Fruit fly (Drosophila melanogaster): ENCODE results near the gene sas.

Gene sas

dm6 chr3R:7144245-7144904, 18.2 kb upstream of the sas start, which contains the start of the genes CG14610 and CG2656 (continued):
- peak; percentile 96 for TF ChIP-seq CG17186 (GFP tag; optimal IDR thresholded peaks at IDR 0.05)
- TF ChIP-seq CG1529 (GFP tag; optimal IDR thresholded peaks at IDR 0.05), result peak; percentile 7
- TF ChIP-seq CG4730 (GFP tag; IDR thresholded peaks at IDR 0.05), result no peak
- TF ChIP-seq cad (GFP tag; optimal IDR thresholded peaks at IDR 0.05), result no peak
- TF ChIP-seq fd3F (GFP tag; optimal IDR thresholded peaks at IDR 0.05), result peak; percentile 34
- TF ChIP-seq klu (GFP tag; IDR thresholded peaks at IDR 0.05), result no peak
- no peak for TF ChIP-seq Ravus (GFP tag; IDR thresholded peaks at IDR 0.05)
- TF ChIP-seq ac (GFP tag; optimal IDR thresholded peaks at IDR 0.05), result no peak
- TF ChIP-seq ro (GFP tag; IDR thresholded peaks at IDR 0.05), result no peak
- TF ChIP-seq fd64A (GFP tag; optimal IDR thresholded peaks at IDR 0.05), result no peak
- TF ChIP-seq en (GFP tag; optimal IDR thresholded peaks at IDR 0.05), result peak; percentile 59
- TF ChIP-seq repo (GFP tag; optimal IDR thresholded peaks at IDR 0.05), result peak; percentile 87
- peak; percentile 42 for TF ChIP-seq Lhr (GFP tag; optimal IDR thresholded peaks at IDR 0.05)
- no peak for TF ChIP-seq pros (GFP tag; optimal IDR thresholded peaks at IDR 0.05)
- peak; percentile 84 for TF ChIP-seq CG1792 (GFP tag; optimal IDR thresholded peaks at IDR 0.05)
- TF ChIP-seq CG4328 (GFP tag; optimal IDR thresholded peaks at IDR 0.05), result peak; percentile 21
- peak; percentile 56 for TF ChIP-seq CG32772 (GFP tag; IDR thresholded peaks at IDR 0.05)
- TF ChIP-seq CG16815 (GFP tag; optimal IDR thresholded peaks at IDR 0.05), result peak; percentile 23
- no peak for TF ChIP-seq Poxn (GFP tag; IDR thresholded peaks at IDR 0.05)
- no peak for TF ChIP-seq Dfd (GFP tag; optimal IDR thresholded peaks at IDR 0.05)
- TF ChIP-seq knrl (GFP tag; IDR thresholded peaks at IDR 0.05; ENCODE audit: partially characterized antibody), result peak; percentile 51; the same call in 2 of the 3 replicates
- peak; percentile 92 for TF ChIP-seq Fer1 (GFP tag; optimal IDR thresholded peaks at IDR 0.05)
- peak; percentile 62 for TF ChIP-seq CG8290 (GFP tag; optimal IDR thresholded peaks at IDR 0.05)
- TF ChIP-seq CG8290 (tag; optimal IDR thresholded peaks at IDR 0.05), result peak in 1 of 2 experiments; percentile 93
- TF ChIP-seq CG32532 (GFP tag; IDR thresholded peaks at IDR 0.05), result peak; percentile 71
- TF ChIP-seq CG11398 (GFP tag; optimal IDR thresholded peaks at IDR 0.05), result peak; percentile 66
- TF ChIP-seq Ada2b (GFP tag; IDR thresholded peaks at IDR 0.05), result peak; percentile 51; the same call in 1 of the 2 replicates
- no peak for TF ChIP-seq ase (GFP tag; IDR thresholded peaks at IDR 0.05)
- 0 out of 2 replicates have a peak, but pooled peaks have one; percentile 50 for TF ChIP-seq ranshi (GFP tag; IDR thresholded peaks at IDR 0.05)
- peak; percentile 52 for TF ChIP-seq gfzf (GFP tag; optimal IDR thresholded peaks at IDR 0.05)
- peak; percentile 75 for TF ChIP-seq Max (GFP tag; optimal IDR thresholded peaks at IDR 0.05)
- TF ChIP-seq CG11456 (GFP tag; IDR thresholded peaks at IDR 0.05), result peak; percentile 63; the same call in 2 of the 3 replicates
- TF ChIP-seq CG4360 (GFP tag; IDR thresholded peaks at IDR 0.05), result no peak; the same call in 1 of the 2 replicates
- no peak for TF ChIP-seq Dip2 (GFP tag; IDR thresholded peaks at IDR 0.05)
- TF ChIP-seq fru (optimal IDR thresholded peaks at IDR 0.05), result no peak
- peak; percentile 73 for TF ChIP-seq CG12391 (tag; optimal IDR thresholded peaks at IDR 0.05)
- TF ChIP-seq run (tag; optimal IDR thresholded peaks at IDR 0.05), result no peak
- TF ChIP-seq vvl (GFP tag; IDR thresholded peaks at IDR 0.05), result peak; percentile 93
- peak; percentile 83 to 90 for TF ChIP-seq dpn (GFP tag; optimal IDR thresholded peaks at IDR 0.05)
- peak; percentile 5 for TF ChIP-seq kni (GFP tag; optimal IDR thresholded peaks at IDR 0.05)
- TF ChIP-seq org-1 (GFP tag; optimal IDR thresholded peaks at IDR 0.05), result peak; percentile 43
- TF ChIP-seq CG14965 (GFP tag; optimal IDR thresholded peaks at IDR 0.05; ENCODE audit: borderline replicate concordance), result no peak
- TF ChIP-seq CG18011 (GFP tag; optimal IDR thresholded peaks at IDR 0.05), result peak; percentile 72
- TF ChIP-seq NC2β (GFP tag; optimal IDR thresholded peaks at IDR 0.05), result peak; percentile 82
- TF ChIP-seq seq (GFP tag; IDR thresholded peaks at IDR 0.05), result peak; percentile 22; the same call in 1 of the 2 replicates
- TF ChIP-seq CG7372 (GFP tag; IDR thresholded peaks at IDR 0.05), result no peak
- no peak for TF ChIP-seq pfk (GFP tag; optimal IDR thresholded peaks at IDR 0.05)
- no peak for TF ChIP-seq CG12104 (GFP tag; optimal IDR thresholded peaks at IDR 0.05)
- TF ChIP-seq CG10267 (tag; optimal IDR thresholded peaks at IDR 0.05), result peak; percentile 99
- TF ChIP-seq CG34422 (GFP tag; IDR thresholded peaks at IDR 0.05), result peak; percentile 36; the same call in 1 of the 3 replicates
- TF ChIP-seq CG12071 (GFP tag; optimal IDR thresholded peaks at IDR 0.05), result peak; percentile 35

Measured in whole organism, embryonic.